Fruit fly (Drosophila melanogaster) whole organism: ENCODE data around the gene NK7.1.

Experiments used
- psq ChIP-seq: fragments of >200 bp; optimal IDR thresholded peaks from 2 replicates; lab custom pipeline; 2017
- usp ChIP-seq: fragments of >200 bp; optimal IDR thresholded peaks from 2 replicates; lab custom pipeline; 2017; ENCODE audit warnings: missing biosample characterization, missing genetic modification characterization, mixed read lengths

- no peak for TF ChIP-seq psq
- TF ChIP-seq usp (GFP tag; lab: Kevin White, UChicago) = no peak
Observed at dm6 chr3R:14294397-14295018, 78.2 kb downstream of the NK7.1 start.
